Worm (Caenorhabditis elegans) whole organism, young adult: ENCODE data around the gene hpo-7.

ENCODE experiments used
- Y67H2A.10 ChIP-seq: fragments of 200-800 bp; sonication (Bioruptor generic); conservative IDR thresholded peaks from 2 replicates; pipeline ENCODE4 v1.3.6; 2022; ENCODE audit warnings: missing genetic modification reagents, missing genetic modification characterization, missing compliant biosample characterization
- ceh-79 ChIP-seq: sonication (generic microtip); optimal IDR thresholded peaks from 2 replicates; lab custom pipeline; 2017; ENCODE audit warnings: mild to moderate bottlenecking, missing genetic modification characterization, missing compliant biosample characterization
- lin-40 ChIP-seq: sonication (generic microtip); optimal IDR thresholded peaks from 2 replicates; lab custom pipeline; 2016; ENCODE audit warnings: missing genetic modification characterization, mild to moderate bottlenecking, missing compliant biosample characterization, missing genotype, missing genetic modification reagents
- sea-2 ChIP-seq: fragments of 200-800 bp; sonication (Bioruptor generic); IDR thresholded peaks from 2 replicates; pipeline ENCODE4 v1.3.6; 2022; ENCODE audit warnings: missing genetic modification characterization, missing compliant biosample characterization
- snpc-4 ChIP-seq, 5 experiments: fragments of 150-350 bp in 1 of 5; sonication (generic microtip) in 4 of 5; optimal IDR thresholded peaks; 2 replicates each; lab custom pipeline; 2014 to 2018; ENCODE audit warnings: missing genetic modification characterization in 5 of 5, missing biosample characterization in 3 of 5, antibody characterized with exemption in 2 of 5, mild to moderate bottlenecking in 2 of 5, missing compliant biosample characterization in 2 of 5, missing genotype in 2 of 5, moderate library complexity in 2 of 5, missing genetic modification reagents in 1 of 5
- ztf-22 ChIP-seq: fragments of 200-800 bp; sonication (Bioruptor generic); optimal IDR thresholded peaks from 2 replicates; lab custom pipeline; 2018; ENCODE audit warnings: mild to moderate bottlenecking, missing genetic modification characterization, moderate library complexity, missing compliant biosample characterization

ce11 chrII:2116794-2117193 lies 18.7 kb downstream of the hpo-7 start, which contains the start of gene srh-195:
- no peak for TF ChIP-seq lin-40
- no peak for TF ChIP-seq ztf-22
- TF ChIP-seq ceh-79 (tag; lab: Kevin White, UChicago): no peak
- TF ChIP-seq Y67H2A.10 (GFP tag; lab: Robert Waterston, UW): no peak
- no peak for TF ChIP-seq snpc-4 (GFP tag; optimal IDR thresholded peaks at IDR 0.05; lab: Kevin White, UChicago)
- TF ChIP-seq snpc-4 (tag; optimal IDR thresholded peaks at IDR 0.05; lab: Kevin White, UChicago): no peak
- TF ChIP-seq sea-2: no peak
